Fruit fly (Drosophila melanogaster): ENCODE measurements around the gene CG11357.
A peak's percentile ranks its signal among the peaks of the same experiment; 100 is the strongest.

CG11357 gene

dm6 chr3L:4551810-4552209 is 10.0 kb downstream of the CG11357 start:
- no peak for TF ChIP-seq CG34406 (GFP tag; optimal IDR thresholded peaks at IDR 0.05)

- TF ChIP-seq CG15336 (GFP tag; IDR thresholded peaks at IDR 0.05): no peak
- TF ChIP-seq svp (GFP tag): no peak
- no peak for TF ChIP-seq Ets21C (GFP tag; optimal IDR thresholded peaks at IDR 0.05)
- TF ChIP-seq pdm3 (GFP tag; optimal IDR thresholded peaks at IDR 0.05): no peak
- TF ChIP-seq fd85E (GFP tag; optimal IDR thresholded peaks at IDR 0.05): no peak
- TF ChIP-seq Eip75B (GFP tag; optimal IDR thresholded peaks at IDR 0.05): no peak
- no peak for TF ChIP-seq CG10631 (GFP tag; optimal IDR thresholded peaks at IDR 0.05)
- TF ChIP-seq salr (GFP tag; optimal IDR thresholded peaks at IDR 0.05): no peak
- no peak for TF ChIP-seq Sox15 (GFP tag; optimal IDR thresholded peaks at IDR 0.05)
- no peak for TF ChIP-seq Hr4 (GFP tag; optimal IDR thresholded peaks at IDR 0.05)
- TF ChIP-seq Sox14 (GFP tag; optimal IDR thresholded peaks at IDR 0.05): peak; percentile 25
- peak; percentile 11 for TF ChIP-seq CG3032 (tag; optimal IDR thresholded peaks at IDR 0.05)
Observed at dm6 chr3L:4553395-4553794, 11.5 kb downstream of the CG11357 start.

dm6 chr3L:4554216-4554615 is 12.4 kb downstream of the CG11357 start:
- TF ChIP-seq svp (GFP tag) (peak; percentile 44), CG6808 (GFP tag; optimal IDR thresholded peaks at IDR 0.05) (no peak)

dm6 chr3L:4555136-4555535 is 13.3 kb downstream of the CG11357 start, which contains the start of gene CG33777:
Gene CG33777, minus strand, starts transcription at chr3L:4555236.
- no peak for TF ChIP-seq CG1621 (tag; optimal IDR thresholded peaks at IDR 0.05)
- TF ChIP-seq dsx (GFP tag; optimal IDR thresholded peaks at IDR 0.05; ENCODE audit: poor library complexity, severe bottlenecking): no peak
- TF ChIP-seq Eip93F (GFP tag; optimal IDR thresholded peaks at IDR 0.05): no peak
- no peak for TF ChIP-seq CG32006 (GFP tag; optimal IDR thresholded peaks at IDR 0.05)
- no peak for TF ChIP-seq lz (GFP tag; optimal IDR thresholded peaks at IDR 0.05)
- no peak for TF ChIP-seq CG8632 (GFP tag; optimal IDR thresholded peaks at IDR 0.05)
- no peak for TF ChIP-seq spab (GFP tag; optimal IDR thresholded peaks at IDR 0.05)
- TF ChIP-seq Lpt (GFP tag; optimal IDR thresholded peaks at IDR 0.05): no peak
- TF ChIP-seq CG11762 (GFP tag; optimal IDR thresholded peaks at IDR 0.05; ENCODE audit: insufficient read depth): no peak
- TF ChIP-seq CG34406 (GFP tag; optimal IDR thresholded peaks at IDR 0.05): no peak
- no peak for TF ChIP-seq Blimp-1 (GFP tag; optimal IDR thresholded peaks at IDR 0.05)

- TF ChIP-seq CG1621 (tag; optimal IDR thresholded peaks at IDR 0.05): no peak
- TF ChIP-seq OdsH (GFP tag; optimal IDR thresholded peaks at IDR 0.05): no peak
- TF ChIP-seq acj6 (GFP tag; optimal IDR thresholded peaks at IDR 0.05): no peak
- no peak for TF ChIP-seq Eip93F (GFP tag; optimal IDR thresholded peaks at IDR 0.05)
- TF ChIP-seq salr (GFP tag; optimal IDR thresholded peaks at IDR 0.05): no peak
- TF ChIP-seq fd85E (GFP tag; optimal IDR thresholded peaks at IDR 0.05): no peak
- no peak for TF ChIP-seq cyc (GFP tag; optimal IDR thresholded peaks at IDR 0.05)
- no peak for TF ChIP-seq Gug (GFP tag; IDR thresholded peaks at IDR 0.05)
- no peak for TF ChIP-seq fd59A (GFP tag; optimal IDR thresholded peaks at IDR 0.05)
- no peak for TF ChIP-seq CG32006 (GFP tag; optimal IDR thresholded peaks at IDR 0.05)
- no peak for TF ChIP-seq CG6276 (GFP tag; optimal IDR thresholded peaks at IDR 0.05)
- no peak for TF ChIP-seq dsx (GFP tag; optimal IDR thresholded peaks at IDR 0.05; ENCODE audit: poor library complexity, severe bottlenecking)
- no peak for TF ChIP-seq Ets96B (tag; optimal IDR thresholded peaks at IDR 0.05)
- no peak for TF ChIP-seq CG10631 (GFP tag; optimal IDR thresholded peaks at IDR 0.05)
Observed at dm6 chr3L:4555787-4556186, 13.9 kb downstream of the CG11357 start, which contains the start of gene CG42540. Gene CG42540, plus strand, starts transcription at chr3L:4556087.

dm6 chr3L:4556831-4557355 is 15.0 kb downstream of the CG11357 start:
- TF ChIP-seq CG3032 (tag; optimal IDR thresholded peaks at IDR 0.05) (no peak), Eip93F (GFP tag; optimal IDR thresholded peaks at IDR 0.05) (no peak), net (GFP tag; optimal IDR thresholded peaks at IDR 0.05) (no peak), CG10631 (GFP tag; optimal IDR thresholded peaks at IDR 0.05) (no peak), cyc (GFP tag; optimal IDR thresholded peaks at IDR 0.05) (no peak), CG3919 (GFP tag; optimal IDR thresholded peaks at IDR 0.05) (no peak), CG6792 (GFP tag; optimal IDR thresholded peaks at IDR 0.05) (no peak), Ets96B (tag; optimal IDR thresholded peaks at IDR 0.05) (no peak), Met (GFP tag; optimal IDR thresholded peaks at IDR 0.05) (no peak), topi (GFP tag; optimal IDR thresholded peaks at IDR 0.05) (no peak)
